Worm (Caenorhabditis elegans): ENCODE measurements around the gene gsp-2.

DNA sequence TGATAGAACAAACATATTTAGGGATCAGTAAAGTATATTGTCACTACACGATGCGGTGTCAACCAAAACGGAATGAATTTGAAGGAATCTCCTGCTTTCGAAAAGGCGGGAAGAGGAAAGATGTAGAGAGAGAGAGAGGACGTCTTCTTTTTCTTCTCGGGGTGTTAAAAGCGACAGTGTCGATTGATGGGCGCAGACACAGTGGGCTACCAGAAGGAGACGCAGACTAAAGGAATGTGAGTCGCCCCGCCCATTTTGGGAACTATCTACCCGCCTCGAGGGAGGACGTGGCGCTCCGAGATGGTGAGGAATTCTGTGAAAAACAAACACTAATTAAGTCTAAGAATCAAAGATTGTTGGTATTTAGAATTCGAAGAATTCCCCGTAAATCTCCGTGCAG, 36.9 kb upstream of the gsp-2 start, which contains the start of the genes B0361.14 and B0361.9:
- TF ChIP-seq dao-5 (tag; optimal IDR thresholded peaks at IDR 0.05) (no peak), him-1 (tag; optimal IDR thresholded peaks at IDR 0.05) (no peak)

All from whole organism, L4/young adult.